Fruit fly (Drosophila melanogaster) whole organism, embryonic: Measurements from ENCODE around the gene CG18262.

Source experiments
- CG10654 ChIP-seq: fragments of 200-800 bp; sonication (Bioruptor generic); optimal IDR thresholded peaks from 2 replicates; lab custom pipeline; 2016; ENCODE audit warnings: missing biosample characterization, missing genetic modification characterization
- CG12104 ChIP-seq: fragments of 200-800 bp; sonication (Bioruptor generic); optimal IDR thresholded peaks from 3 replicates; lab custom pipeline; 2016; ENCODE audit warnings: missing biosample characterization, missing genetic modification characterization
- CG1233 ChIP-seq: fragments of 200-800 bp; sonication (Bioruptor generic); optimal IDR thresholded peaks from 4 replicates; lab custom pipeline; 2018; ENCODE audit warnings: missing biosample characterization, mild to moderate bottlenecking, missing genetic modification characterization
- CG14710 ChIP-seq: fragments of 200-800 bp; sonication (Bioruptor generic); optimal IDR thresholded peaks from 3 replicates; lab custom pipeline; 2019; ENCODE audit warnings: missing biosample characterization, mild to moderate bottlenecking, missing genetic modification characterization, moderate library complexity
- CG16813 ChIP-seq: fragments of 200-800 bp; sonication (Bioruptor generic); IDR thresholded peaks from 3 replicates; pipeline ENCODE4 v1.3.6; 2022; ENCODE audit warnings: missing biosample characterization, missing genetic modification characterization; ENCODE audit not compliant: partially characterized antibody
- CG17186 ChIP-seq: fragments of 200-800 bp; sonication (Bioruptor generic); optimal IDR thresholded peaks from 3 replicates; lab custom pipeline; 2017; ENCODE audit warnings: missing biosample characterization, missing genetic modification reagents, missing genetic modification characterization
- CG2116 ChIP-seq: fragments of 200-800 bp; sonication (Bioruptor generic); optimal IDR thresholded peaks from 3 replicates; lab custom pipeline; 2018; ENCODE audit warnings: missing biosample characterization, mild to moderate bottlenecking, missing genetic modification characterization
- CG2199 ChIP-seq: fragments of 200-800 bp; sonication (Bioruptor generic); IDR thresholded peaks from 3 replicates; pipeline ENCODE4 v1.3.6; 2022; ENCODE audit warnings: missing biosample characterization, missing genetic modification characterization
- CG2875 ChIP-seq: fragments of 200-800 bp; sonication (Bioruptor generic); optimal IDR thresholded peaks from 2 replicates; lab custom pipeline; 2017; ENCODE audit warnings: missing biosample characterization, mild to moderate bottlenecking, missing genetic modification characterization, missing genetic modification reagents
- CG2889 ChIP-seq: fragments of 200-800 bp; sonication (Bioruptor generic); IDR thresholded peaks from 3 replicates; pipeline ENCODE4 v1.3.6; 2022; ENCODE audit warnings: missing biosample characterization, missing genetic modification characterization
- CG31365 ChIP-seq: fragments of 200-800 bp; sonication (Bioruptor generic); optimal IDR thresholded peaks from 2 replicates; lab custom pipeline; 2018; ENCODE audit warnings: missing biosample characterization, mild to moderate bottlenecking, missing genetic modification characterization
- CG31441 ChIP-seq: fragments of 200-800 bp; sonication (Bioruptor generic); IDR thresholded peaks from 2 replicates; pipeline ENCODE4 v1.3.6; 2022; ENCODE audit warnings: missing biosample characterization, missing genetic modification characterization
- CG32532 ChIP-seq: fragments of 200-800 bp; sonication (Bioruptor generic); IDR thresholded peaks from 2 replicates; pipeline ENCODE4 v1.3.6; 2022; ENCODE audit warnings: missing biosample characterization, missing genetic modification characterization
- CG4404 ChIP-seq: fragments of 200-800 bp; sonication (Bioruptor generic); IDR thresholded peaks from 2 replicates; pipeline ENCODE4 v1.3.6; 2022; ENCODE audit warnings: missing biosample characterization, missing genetic modification characterization
- CG6689 ChIP-seq: fragments of 200-800 bp; sonication (Bioruptor generic); IDR thresholded peaks from 2 replicates; pipeline ENCODE4 v1.3.6; 2022; ENCODE audit warnings: missing biosample characterization, missing genetic modification characterization
- CG7786 ChIP-seq: fragments of 200-800 bp; sonication (Bioruptor generic); optimal IDR thresholded peaks from 2 replicates; lab custom pipeline; 2016; ENCODE audit warnings: missing biosample characterization, missing genetic modification characterization
- CG8478 ChIP-seq: fragments of >200 bp; optimal IDR thresholded peaks from 2 replicates; lab custom pipeline; 2018
- CTCF ChIP-seq: fragments of 200-800 bp; sonication (Bioruptor generic); optimal IDR thresholded peaks from 2 replicates; lab custom pipeline; 2017; ENCODE audit warnings: missing biosample characterization, mild to moderate bottlenecking, missing genetic modification characterization, moderate library complexity
- Dip2 ChIP-seq: fragments of 200-800 bp; sonication (Bioruptor generic); IDR thresholded peaks from 2 replicates; pipeline ENCODE4 v1.3.6; 2022; ENCODE audit warnings: missing biosample characterization, missing genetic modification characterization
- ERR ChIP-seq: fragments of 200-800 bp; sonication (Bioruptor generic); optimal IDR thresholded peaks from 2 replicates; lab custom pipeline; 2016; ENCODE audit warnings: missing biosample characterization, missing genetic modification characterization
- Hey ChIP-seq: fragments of 200-800 bp; sonication (Bioruptor generic); optimal IDR thresholded peaks from 3 replicates; lab custom pipeline; 2018; ENCODE audit warnings: missing biosample characterization, mild to moderate bottlenecking, missing genetic modification characterization
- Jarid2 ChIP-seq: fragments of 200-800 bp; sonication (Bioruptor generic); optimal IDR thresholded peaks from 3 replicates; lab custom pipeline; 2017; ENCODE audit warnings: mild to moderate bottlenecking, missing biosample characterization, missing genetic modification reagents, missing genetic modification characterization
- Mes4 ChIP-seq: fragments of 200-800 bp; sonication (Bioruptor generic); optimal IDR thresholded peaks from 2 replicates; lab custom pipeline; 2016; ENCODE audit warnings: missing biosample characterization, missing genetic modification characterization
- NfI ChIP-seq: fragments of 200-800 bp; sonication (Bioruptor generic); optimal IDR thresholded peaks from 3 replicates; lab custom pipeline; 2018; ENCODE audit warnings: missing biosample characterization, mild to moderate bottlenecking, missing genetic modification characterization, moderate library complexity
- bowl ChIP-seq: fragments of 200-800 bp; sonication (Bioruptor generic); IDR thresholded peaks from 2 replicates; pipeline ENCODE4 v1.3.6; 2022; ENCODE audit warnings: missing biosample characterization, missing genetic modification characterization
- br ChIP-seq: fragments of >200 bp; optimal IDR thresholded peaks from 2 replicates; lab custom pipeline; 2017
- cas ChIP-seq: fragments of 200-800 bp; sonication (Bioruptor generic); IDR thresholded peaks from 2 replicates; pipeline ENCODE4 v1.3.6; 2022; ENCODE audit warnings: missing biosample characterization, missing genetic modification characterization
- dan ChIP-seq: fragments of 200-800 bp; sonication (Bioruptor generic); IDR thresholded peaks from 2 replicates; pipeline ENCODE4 v1.3.6; 2022; ENCODE audit warnings: missing biosample characterization, missing genetic modification characterization
- dm ChIP-seq: fragments of 200-800 bp; sonication (Bioruptor generic); optimal IDR thresholded peaks from 3 replicates; lab custom pipeline; 2016; ENCODE audit warnings: missing biosample characterization, missing genetic modification characterization
- dpn ChIP-seq, 2 experiments: fragments of 200-800 bp; sonication (Bioruptor generic); optimal IDR thresholded peaks; 3 replicates each; lab custom pipeline; 2016; ENCODE audit warnings: missing biosample characterization in 2 of 2, missing genetic modification characterization in 2 of 2
- ems ChIP-seq: fragments of 200-800 bp; sonication (Bioruptor generic); optimal IDR thresholded peaks from 3 replicates; lab custom pipeline; 2016; ENCODE audit warnings: missing biosample characterization, missing genetic modification characterization
- ewg ChIP-seq: fragments of 200-800 bp; sonication (Bioruptor generic); optimal IDR thresholded peaks from 3 replicates; lab custom pipeline; 2017; ENCODE audit warnings: mild to moderate bottlenecking, missing biosample characterization, missing genetic modification reagents, missing genetic modification characterization
- eyg ChIP-seq: fragments of 200-800 bp; sonication (Bioruptor generic); optimal IDR thresholded peaks from 3 replicates; lab custom pipeline; 2016; ENCODE audit warnings: missing biosample characterization, missing genetic modification characterization
- gro ChIP-seq: fragments of 200-800 bp; sonication (Bioruptor generic); optimal IDR thresholded peaks from 2 replicates; lab custom pipeline; 2016; ENCODE audit warnings: missing biosample characterization, missing genetic modification characterization
- ham ChIP-seq: fragments of 200-800 bp; sonication (Bioruptor generic); IDR thresholded peaks from 2 replicates; pipeline ENCODE4 v1.3.6; 2022; ENCODE audit warnings: missing biosample characterization, missing genetic modification characterization
- ken ChIP-seq: fragments of 200-800 bp; sonication (Bioruptor generic); IDR thresholded peaks from 3 replicates; pipeline ENCODE4 v1.3.6; 2022; ENCODE audit warnings: missing biosample characterization, missing genetic modification characterization
- lov ChIP-seq, 2 experiments: fragments of 200-800 bp in 1 of 2; fragments of >200 bp in 1 of 2; sonication (Bioruptor generic) in 1 of 2; IDR thresholded peaks in 1 of 2; optimal IDR thresholded peaks in 1 of 2; 2 replicates in 1 of 2; 3 replicates in 1 of 2; pipeline versions ENCODE4 v1.3.6 to Lab custom; 2017 to 2022; ENCODE audit warnings: missing biosample characterization in 1 of 2, missing genetic modification characterization in 1 of 2
- maf-S ChIP-seq: fragments of 200-800 bp; sonication (Bioruptor generic); optimal IDR thresholded peaks from 2 replicates; lab custom pipeline; 2016; ENCODE audit warnings: missing biosample characterization, missing genetic modification characterization
- nerfin-1 ChIP-seq: fragments of 200-800 bp; sonication (Bioruptor generic); optimal IDR thresholded peaks from 3 replicates; lab custom pipeline; 2019; ENCODE audit warnings: missing biosample characterization, mild to moderate bottlenecking, missing genetic modification characterization, moderate library complexity
- nerfin-2 ChIP-seq: fragments of 200-800 bp; sonication (Bioruptor generic); IDR thresholded peaks from 2 replicates; pipeline ENCODE4 v1.3.6; 2022; ENCODE audit warnings: missing biosample characterization, missing genetic modification characterization; ENCODE audit not compliant: partially characterized antibody
- pb ChIP-seq: fragments of 200-800 bp; sonication (Bioruptor generic); optimal IDR thresholded peaks from 3 replicates; lab custom pipeline; 2016; ENCODE audit warnings: missing biosample characterization, missing genetic modification characterization
- prd ChIP-seq, 3 experiments: fragments of >200 bp in 2 of 3; fragments of 200-800 bp in 1 of 3; sonication (Bioruptor generic) in 1 of 3; optimal IDR thresholded peaks in 2 of 3; IDR thresholded peaks in 1 of 3; 2 replicates in 2 of 3; 3 replicates in 1 of 3; pipeline versions ENCODE4 v1.3.6 to Lab custom; 2017 to 2022; ENCODE audit warnings: missing biosample characterization in 1 of 3, missing genetic modification characterization in 1 of 3
- run ChIP-seq: fragments of 200-800 bp; sonication (Bioruptor generic); optimal IDR thresholded peaks from 3 replicates; lab custom pipeline; 2018; ENCODE audit warnings: missing biosample characterization, mild to moderate bottlenecking, missing genetic modification characterization
- sens ChIP-seq: fragments of 200-800 bp; sonication (Bioruptor generic); peaks from one replicate; lab custom pipeline; 2016; ENCODE audit warnings: missing biosample characterization, missing genetic modification characterization
- sim ChIP-seq: fragments of 200-800 bp; sonication (Bioruptor generic); IDR thresholded peaks from 2 replicates; pipeline ENCODE4 v1.3.6; 2022; ENCODE audit warnings: missing biosample characterization, missing genetic modification characterization
- so ChIP-seq: fragments of 200-800 bp; sonication (Bioruptor generic); IDR thresholded peaks from 3 replicates; pipeline ENCODE4 v1.3.6; 2022; ENCODE audit warnings: missing biosample characterization, missing genetic modification characterization
- tap ChIP-seq: fragments of 200-800 bp; optimal IDR thresholded peaks from 3 replicates; lab custom pipeline; 2019; ENCODE audit warnings: missing biosample characterization, mild to moderate bottlenecking, missing genetic modification characterization, moderate library complexity
- tio ChIP-seq: fragments of 200-800 bp; sonication (Bioruptor generic); optimal IDR thresholded peaks from 2 replicates; lab custom pipeline; 2017; ENCODE audit warnings: missing biosample characterization, missing genetic modification characterization, inconsistent platforms
- tll ChIP-seq, 2 experiments: fragments of 200-800 bp in 1 of 2; fragments of >200 bp in 1 of 2; sonication (Bioruptor generic) in 1 of 2; optimal IDR thresholded peaks; 2 replicates each; lab custom pipeline; 2017 to 2019; ENCODE audit warnings: missing biosample characterization in 2 of 2, missing genetic modification characterization in 2 of 2, mild to moderate bottlenecking in 1 of 2, moderate library complexity in 1 of 2
- unc-4 ChIP-seq: fragments of 200-800 bp; sonication (Bioruptor generic); IDR thresholded peaks from 2 replicates; pipeline ENCODE4 v1.3.6; 2022; ENCODE audit warnings: missing biosample characterization, missing genetic modification characterization; ENCODE audit not compliant: partially characterized antibody
- zfh1 ChIP-seq: fragments of 200-800 bp; sonication (Bioruptor generic); IDR thresholded peaks from 3 replicates; pipeline ENCODE4 v1.3.6; 2022; ENCODE audit warnings: missing biosample characterization, missing genetic modification characterization

The CG18262 gene

dm6 chrX:8131693-8132313 lies 20.9 kb upstream of the CG18262 start, which contains the start of gene CG10958 (continued):
- TF ChIP-seq CG31365: no peak
- no peak for TF ChIP-seq Jarid2 (GFP tag; lab: Kevin White, UChicago)
- peak; percentile 54 for TF ChIP-seq CG10654 (GFP tag; lab: Kevin White, UChicago)
- peak; percentile 57 for TF ChIP-seq CG1233 (GFP tag; lab: Kevin White, UChicago)
- no peak for TF ChIP-seq CG2889 (GFP tag; lab: Robert Waterston, UW)
- TF ChIP-seq sim (GFP tag; lab: Robert Waterston, UW): 0 out of 2 replicates have a peak, but pooled peaks have one; percentile 10
- peak; percentile 29 for TF ChIP-seq CG17186 (GFP tag; lab: Kevin White, UChicago)
- peak; percentile 68 for TF ChIP-seq CG14710 (tag; lab: Kevin White, UChicago)
- peak; percentile 1 for TF ChIP-seq run (tag; lab: Kevin White, UChicago)
- TF ChIP-seq CG8478: no peak
- no peak for TF ChIP-seq CG7786 (GFP tag; lab: Kevin White, UChicago)
- no peak for TF ChIP-seq Hey (tag; lab: Kevin White, UChicago)
- TF ChIP-seq ewg: no peak
- peak; percentile 88 for TF ChIP-seq sens (GFP tag; lab: Kevin White, UChicago)
- no peak for TF ChIP-seq CG12104
- peak; percentile 4 for TF ChIP-seq maf-S
- peak; percentile 45; the same call in 1 of the 3 replicates for TF ChIP-seq ken (GFP tag; lab: Robert Waterston, UW)
- TF ChIP-seq tap (tag; lab: Kevin White, UChicago): no peak
- no peak for TF ChIP-seq unc-4 (GFP tag; lab: Robert Waterston, UW)
- TF ChIP-seq gro (GFP tag; lab: Kevin White, UChicago): no peak
- TF ChIP-seq pb: no peak
- no peak for TF ChIP-seq cas (GFP tag; lab: Robert Waterston, UW)
- TF ChIP-seq CG2875 (GFP tag; lab: Kevin White, UChicago): peak; percentile 6
- TF ChIP-seq dm: peak; percentile 5
- no peak for TF ChIP-seq lov (optimal IDR thresholded peaks at IDR 0.05; lab: Kevin White, UChicago)
- TF ChIP-seq lov (GFP tag; IDR thresholded peaks at IDR 0.05; lab: Robert Waterston, UW): no peak
- TF ChIP-seq Dip2 (GFP tag; lab: Robert Waterston, UW): no peak
- TF ChIP-seq NfI (GFP tag; lab: Kevin White, UChicago): peak; percentile 43
- TF ChIP-seq tll (GFP tag; optimal IDR thresholded peaks at IDR 0.05; lab: Kevin White, UChicago): peak in 1 of 2 experiments; percentile 3
- no peak for TF ChIP-seq CG16813 (GFP tag; lab: Robert Waterston, UW)
- TF ChIP-seq ems (GFP tag; lab: Kevin White, UChicago): peak; percentile 45
- peak; percentile 64; the same call in 1 of the 2 replicates for TF ChIP-seq CG6689
- peak; percentile 53; the same call in 1 of the 3 replicates for TF ChIP-seq so (GFP tag; lab: Robert Waterston, UW)
- TF ChIP-seq CG2116 (GFP tag; lab: Kevin White, UChicago): peak; percentile 99
- no peak for TF ChIP-seq bowl
- no peak for TF ChIP-seq Mes4 (GFP tag; lab: Kevin White, UChicago)
- TF ChIP-seq CG32532 (GFP tag; lab: Robert Waterston, UW): peak; percentile 55
- no peak for TF ChIP-seq tio (GFP tag; lab: Kevin White, UChicago)
- TF ChIP-seq br (lab: Kevin White, UChicago): no peak
- no peak for TF ChIP-seq CTCF (GFP tag; lab: Kevin White, UChicago)
- peak; percentile 1 for TF ChIP-seq nerfin-1
- TF ChIP-seq ham (GFP tag; lab: Robert Waterston, UW): no peak
- TF ChIP-seq nerfin-2 (GFP tag; lab: Robert Waterston, UW): no peak
- peak; percentile 26 to 81 for TF ChIP-seq dpn (GFP tag; optimal IDR thresholded peaks at IDR 0.05; lab: Kevin White, UChicago)
- no peak for TF ChIP-seq prd (optimal IDR thresholded peaks at IDR 0.05; lab: Kevin White, UChicago)
- TF ChIP-seq prd (GFP tag; IDR thresholded peaks at IDR 0.05; lab: Robert Waterston, UW): peak; percentile 73
- no peak for TF ChIP-seq dan
- TF ChIP-seq CG31441: peak; percentile 46
- TF ChIP-seq CG4404 (GFP tag; lab: Robert Waterston, UW): no peak
- TF ChIP-seq ERR (GFP tag; lab: Kevin White, UChicago): no peak
- TF ChIP-seq CG2199: no peak
- no peak for TF ChIP-seq eyg
- peak; percentile 66; the same call in 2 of the 3 replicates for TF ChIP-seq zfh1 (GFP tag; lab: Robert Waterston, UW)
